Worm (Caenorhabditis elegans): ENCODE results near the gene C27A7.5.

DNA sequence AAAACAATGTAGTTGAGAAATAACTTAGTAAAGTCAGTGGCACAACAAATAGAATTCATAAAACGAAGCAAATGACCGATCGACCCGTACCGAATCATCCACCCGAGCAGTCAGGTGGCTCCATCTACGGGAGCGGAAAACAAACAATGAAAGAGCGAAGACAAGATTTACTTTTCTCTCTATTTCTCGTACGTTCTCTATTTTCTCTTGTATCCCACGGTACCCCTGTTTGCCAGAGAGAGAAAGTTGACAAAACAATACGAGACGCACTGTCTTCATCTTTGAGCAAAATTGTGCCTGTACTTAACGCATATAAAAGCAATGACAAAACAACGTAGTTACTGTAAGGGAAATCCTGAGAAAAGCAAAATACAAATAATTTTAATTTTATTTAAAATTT lies 34.5 kb upstream of the C27A7.5 start:
- TF ChIP-seq ceh-28 (tag; optimal IDR thresholded peaks at IDR 0.05), result no peak
- no peak for TF ChIP-seq nfya-1 (tag; optimal IDR thresholded peaks at IDR 0.05; ENCODE audit: insufficient read depth)
- TF ChIP-seq nhr-77 (tag; optimal IDR thresholded peaks at IDR 0.05), result no peak
- TF ChIP-seq nhr-12 (tag; optimal IDR thresholded peaks at IDR 0.05), result no peak
- TF ChIP-seq hmg-11 (tag; optimal IDR thresholded peaks at IDR 0.05), result no peak

Measured in whole organism, L3 larva.